Fruit fly (Drosophila melanogaster) whole organism, embryonic: Measurements from ENCODE around the gene RhoGAP5A.

Source experiments
- Ada2b ChIP-seq: fragments of 200-800 bp; sonication (Bioruptor generic); IDR thresholded peaks from 2 replicates; pipeline ENCODE4 v1.3.6; 2022; ENCODE audit warnings: missing biosample characterization, missing genetic modification characterization
- Blimp-1 ChIP-seq: fragments of 200-800 bp; sonication (Bioruptor generic); optimal IDR thresholded peaks from 3 replicates; lab custom pipeline; 2018; ENCODE audit warnings: missing biosample characterization, missing genetic modification characterization, mild to moderate bottlenecking, moderate library complexity, missing genetic modification reagents
- CG12744 ChIP-seq: fragments of 200-800 bp; sonication (Bioruptor generic); optimal IDR thresholded peaks from 2 replicates; lab custom pipeline; 2016; ENCODE audit warnings: missing biosample characterization, missing genetic modification characterization
- CG14667 ChIP-seq: fragments of 200-800 bp; sonication (Bioruptor generic); IDR thresholded peaks from 2 replicates; pipeline ENCODE4 v1.3.6; 2022; ENCODE audit warnings: missing biosample characterization, missing genetic modification characterization
- CG15479 ChIP-seq: fragments of 200-800 bp; sonication (Bioruptor generic); optimal IDR thresholded peaks from 3 replicates; lab custom pipeline; 2019; ENCODE audit warnings: missing biosample characterization, mild to moderate bottlenecking, missing genetic modification characterization, moderate library complexity
- CG1603 ChIP-seq: fragments of 200-800 bp; sonication (Bioruptor generic); optimal IDR thresholded peaks from 2 replicates; lab custom pipeline; 2019; ENCODE audit warnings: missing biosample characterization, mild to moderate bottlenecking, missing genetic modification characterization, moderate library complexity
- CG16863 ChIP-seq: fragments of 200-800 bp; sonication (Bioruptor generic); optimal IDR thresholded peaks from 3 replicates; lab custom pipeline; 2016; ENCODE audit warnings: missing biosample characterization, missing genetic modification characterization
- CG2889 ChIP-seq: fragments of 200-800 bp; sonication (Bioruptor generic); IDR thresholded peaks from 3 replicates; pipeline ENCODE4 v1.3.6; 2022; ENCODE audit warnings: missing biosample characterization, missing genetic modification characterization
- CG30020 ChIP-seq: fragments of 200-800 bp; optimal IDR thresholded peaks from 2 replicates; lab custom pipeline; 2019; ENCODE audit warnings: missing biosample characterization, mild to moderate bottlenecking, missing genetic modification characterization, moderate library complexity
- CG31388 ChIP-seq: fragments of 200-800 bp; sonication (Bioruptor generic); optimal IDR thresholded peaks from 2 replicates; lab custom pipeline; 2016; ENCODE audit warnings: missing biosample characterization, missing genetic modification characterization
- CG42726 ChIP-seq: fragments of 200-800 bp; sonication (Bioruptor generic); IDR thresholded peaks from 2 replicates; pipeline ENCODE4 v1.3.6; 2022; ENCODE audit warnings: missing biosample characterization, missing genetic modification characterization; ENCODE audit not compliant: partially characterized antibody
- CG4328 ChIP-seq: fragments of 200-800 bp; sonication (Bioruptor generic); optimal IDR thresholded peaks from 3 replicates; lab custom pipeline; 2017; ENCODE audit warnings: missing biosample characterization, missing genetic modification reagents, missing genetic modification characterization
- CG5180 ChIP-seq: fragments of 200-800 bp; sonication (Bioruptor generic); optimal IDR thresholded peaks from 3 replicates; lab custom pipeline; 2017; ENCODE audit warnings: missing biosample characterization, missing genetic modification characterization, mild to moderate bottlenecking, moderate library complexity, missing genetic modification reagents
- CG6813 ChIP-seq: fragments of 200-800 bp; sonication (Bioruptor generic); optimal IDR thresholded peaks from 2 replicates; lab custom pipeline; 2017; ENCODE audit warnings: missing biosample characterization, missing genetic modification characterization, mild to moderate bottlenecking, moderate library complexity, missing genetic modification reagents
- CG7928 ChIP-seq: fragments of 200-800 bp; sonication (Bioruptor generic); optimal IDR thresholded peaks from 2 replicates; lab custom pipeline; 2017; ENCODE audit warnings: missing biosample characterization, mild to moderate bottlenecking, missing genetic modification characterization
- CG7963 ChIP-seq: fragments of 200-800 bp; sonication (Bioruptor generic); IDR thresholded peaks from 3 replicates; pipeline ENCODE4 v1.3.6; 2022; ENCODE audit warnings: missing biosample characterization, missing genetic modification characterization; ENCODE audit not compliant: partially characterized antibody
- CG8290 ChIP-seq, 3 experiments: fragments of 200-800 bp; sonication (Bioruptor generic); optimal IDR thresholded peaks; 2 replicates each; lab custom pipeline; 2016 to 2019; ENCODE audit warnings: missing biosample characterization in 3 of 3, missing genetic modification characterization in 3 of 3, mild to moderate bottlenecking in 2 of 3, moderate library complexity in 1 of 3
- CG9727 ChIP-seq: fragments of 200-800 bp; sonication (Bioruptor generic); optimal IDR thresholded peaks from 3 replicates; lab custom pipeline; 2017; ENCODE audit warnings: missing biosample characterization, mild to moderate bottlenecking, missing genetic modification characterization
- CG9817 ChIP-seq: fragments of 200-800 bp; sonication (Bioruptor generic); optimal IDR thresholded peaks from 2 replicates; lab custom pipeline; 2018; ENCODE audit warnings: missing biosample characterization, mild to moderate bottlenecking, missing genetic modification characterization, moderate library complexity
- CTCF ChIP-seq: fragments of 200-800 bp; sonication (Bioruptor generic); optimal IDR thresholded peaks from 2 replicates; lab custom pipeline; 2017; ENCODE audit warnings: missing biosample characterization, mild to moderate bottlenecking, missing genetic modification characterization, moderate library complexity
- D ChIP-seq, 2 experiments: fragments of 200-800 bp in 1 of 2; fragments of >200 bp in 1 of 2; sonication (Bioruptor generic) in 1 of 2; optimal IDR thresholded peaks; 2 replicates in 1 of 2; 3 replicates in 1 of 2; lab custom pipeline; 2017; ENCODE audit warnings: mild to moderate bottlenecking in 1 of 2, missing biosample characterization in 1 of 2, missing genetic modification characterization in 1 of 2, missing genetic modification reagents in 1 of 2
- Dref ChIP-seq: fragments of 200-800 bp; sonication (Bioruptor generic); IDR thresholded peaks from 2 replicates; pipeline ENCODE4 v1.3.6; 2022; ENCODE audit warnings: missing biosample characterization, missing genetic modification characterization
- Fer2 ChIP-seq: fragments of 200-800 bp; sonication (Bioruptor generic); optimal IDR thresholded peaks from 2 replicates; lab custom pipeline; 2018; ENCODE audit warnings: missing biosample characterization, mild to moderate bottlenecking, missing genetic modification characterization, moderate library complexity
- Kr ChIP-seq: fragments of 200-800 bp; sonication (Bioruptor generic); optimal IDR thresholded peaks from 2 replicates; lab custom pipeline; 2017; ENCODE audit warnings: missing biosample characterization, mild to moderate bottlenecking, missing genetic modification characterization
- MBD-R2 ChIP-seq: fragments of 200-800 bp; sonication (Bioruptor generic); IDR thresholded peaks from 2 replicates; pipeline ENCODE4 v1.3.6; 2022; ENCODE audit warnings: missing biosample characterization, missing genetic modification characterization
- MTF-1 ChIP-seq: fragments of 200-800 bp; sonication (Bioruptor generic); optimal IDR thresholded peaks from 2 replicates; lab custom pipeline; 2018; ENCODE audit warnings: missing biosample characterization, mild to moderate bottlenecking, missing genetic modification characterization, borderline replicate concordance
- Mad ChIP-seq: fragments of 200-800 bp; sonication (Bioruptor generic); optimal IDR thresholded peaks from 2 replicates; lab custom pipeline; 2016; ENCODE audit warnings: missing biosample characterization, missing genetic modification characterization
- Myb ChIP-seq: fragments of 200-800 bp; sonication (Bioruptor generic); optimal IDR thresholded peaks from 2 replicates; lab custom pipeline; 2016; ENCODE audit warnings: missing biosample characterization, missing genetic modification characterization
- Nf-YC ChIP-seq: fragments of 200-800 bp; optimal IDR thresholded peaks from 3 replicates; lab custom pipeline; 2019; ENCODE audit warnings: missing biosample characterization, mild to moderate bottlenecking, missing genetic modification characterization, moderate library complexity
- PHDP ChIP-seq: fragments of 200-800 bp; sonication (Bioruptor generic); optimal IDR thresholded peaks from 3 replicates; lab custom pipeline; 2018; ENCODE audit warnings: missing biosample characterization, mild to moderate bottlenecking, missing genetic modification characterization, moderate library complexity
- Pdp1 ChIP-seq, 2 experiments: fragments of 200-800 bp; sonication (Bioruptor generic); optimal IDR thresholded peaks; 3 replicates each; lab custom pipeline; 2016; ENCODE audit warnings: missing biosample characterization in 2 of 2, missing genetic modification characterization in 2 of 2, mild to moderate bottlenecking in 1 of 2, moderate library complexity in 1 of 2
- Ptx1 ChIP-seq: fragments of 200-800 bp; sonication (Bioruptor generic); IDR thresholded peaks from 2 replicates; pipeline ENCODE4 v1.3.6; 2022; ENCODE audit warnings: missing biosample characterization, missing genetic modification characterization
- Spps ChIP-seq: fragments of 200-800 bp; sonication (Bioruptor generic); optimal IDR thresholded peaks from 2 replicates; lab custom pipeline; 2018; ENCODE audit warnings: missing biosample characterization, mild to moderate bottlenecking, missing genetic modification characterization
- Xrp1 ChIP-seq: fragments of 200-800 bp; sonication (Bioruptor generic); IDR thresholded peaks from 2 replicates; pipeline ENCODE4 v1.3.6; 2022; ENCODE audit warnings: missing biosample characterization, missing genetic modification characterization
- YL-1 ChIP-seq: fragments of 200-800 bp; sonication (Bioruptor generic); optimal IDR thresholded peaks from 3 replicates; lab custom pipeline; 2017; ENCODE audit warnings: missing biosample characterization, mild to moderate bottlenecking, missing genetic modification characterization
- caup ChIP-seq: fragments of 200-800 bp; sonication (Bioruptor generic); optimal IDR thresholded peaks from 3 replicates; lab custom pipeline; 2017; ENCODE audit warnings: missing biosample characterization, mild to moderate bottlenecking, missing genetic modification characterization, moderate library complexity; ENCODE audit not compliant: severe bottlenecking
- chif ChIP-seq, 2 experiments: fragments of 200-800 bp; sonication (Bioruptor generic); optimal IDR thresholded peaks; 3 replicates each; lab custom pipeline; 2016; ENCODE audit warnings: missing biosample characterization in 2 of 2, missing genetic modification characterization in 2 of 2
- croc ChIP-seq: fragments of 200-800 bp; sonication (Bioruptor generic); conservative IDR thresholded peaks from 3 replicates; pipeline ENCODE4 v1.3.6; 2022; ENCODE audit warnings: missing biosample characterization, missing genetic modification characterization
- cwo ChIP-seq: fragments of 200-800 bp; sonication (Bioruptor generic); optimal IDR thresholded peaks from 3 replicates; lab custom pipeline; 2017; ENCODE audit warnings: missing biosample characterization, missing genetic modification characterization, mild to moderate bottlenecking, moderate library complexity, missing genetic modification reagents
- fru ChIP-seq: fragments of >200 bp; optimal IDR thresholded peaks from 2 replicates; lab custom pipeline; 2017
- ftz-f1 ChIP-seq: fragments of 200-800 bp; sonication (Bioruptor generic); optimal IDR thresholded peaks from 2 replicates; lab custom pipeline; 2016; ENCODE audit warnings: missing biosample characterization, missing genetic modification characterization
- gt ChIP-seq: fragments of 200-800 bp; sonication (Bioruptor generic); IDR thresholded peaks from 2 replicates; pipeline ENCODE4 v1.3.6; 2022; ENCODE audit warnings: missing biosample characterization, missing genetic modification characterization
- oc ChIP-seq: fragments of 200-800 bp; sonication (Bioruptor generic); optimal IDR thresholded peaks from 2 replicates; lab custom pipeline; 2018; ENCODE audit warnings: missing biosample characterization, mild to moderate bottlenecking, missing genetic modification characterization, moderate library complexity
- pho ChIP-seq: fragments of 200-800 bp; sonication (Bioruptor generic); optimal IDR thresholded peaks from 2 replicates; lab custom pipeline; 2016; ENCODE audit warnings: missing biosample characterization, missing genetic modification characterization
- row ChIP-seq: fragments of 200-800 bp; sonication (Bioruptor generic); IDR thresholded peaks from 3 replicates; pipeline ENCODE4 v1.3.6; 2022; ENCODE audit warnings: missing biosample characterization, missing genetic modification characterization
- sc ChIP-seq, 3 experiments: fragments of >200 bp in 2 of 3; fragments of 200-800 bp in 1 of 3; sonication (Bioruptor generic) in 1 of 3; optimal IDR thresholded peaks; 2 replicates in 2 of 3; 3 replicates in 1 of 3; lab custom pipeline; 2017; ENCODE audit warnings: mild to moderate bottlenecking in 1 of 3, missing biosample characterization in 1 of 3, missing genetic modification characterization in 1 of 3, missing genetic modification reagents in 1 of 3
- sob ChIP-seq: fragments of 200-800 bp; sonication (Bioruptor generic); IDR thresholded peaks from 2 replicates; pipeline ENCODE4 v1.3.6; 2022; ENCODE audit warnings: missing biosample characterization, missing genetic modification characterization
- ttk ChIP-seq: fragments of 200-800 bp; sonication (Bioruptor generic); IDR thresholded peaks from 2 replicates; pipeline ENCODE4 v2.1.2; 2022; ENCODE audit warnings: missing biosample characterization, missing genetic modification characterization
- vvl ChIP-seq: fragments of 200-800 bp; sonication (Bioruptor generic); IDR thresholded peaks from 2 replicates; pipeline ENCODE4 v1.3.6; 2022; ENCODE audit warnings: missing biosample characterization, missing genetic modification characterization
- yki ChIP-seq: fragments of >200 bp; optimal IDR thresholded peaks from 3 replicates; lab custom pipeline; 2018

The RhoGAP5A gene

dm6 chrX:5604181-5604580 is 14.4 kb downstream of the RhoGAP5A start (continued):
- TF ChIP-seq sob (no peak; the same call in 1 of the 2 replicates), chif (GFP tag; optimal IDR thresholded peaks at IDR 0.05; lab: Kevin White, UChicago) (peak in 1 of 2 experiments; percentile 18), ftz-f1 (GFP tag; lab: Kevin White, UChicago) (no peak), Mad (GFP tag; lab: Kevin White, UChicago) (no peak), vvl (GFP tag; lab: Robert Waterston, UW) (peak; percentile 60; the same call in 1 of the 2 replicates), Kr (GFP tag; lab: Kevin White, UChicago) (no peak), Fer2 (tag; lab: Kevin White, UChicago) (no peak), CG9817 (tag; lab: Kevin White, UChicago) (peak; percentile 33), Dref (no peak), CG6813 (GFP tag; lab: Kevin White, UChicago) (peak; percentile 27), CG2889 (no peak), CG7963 (GFP tag; lab: Robert Waterston, UW) (no peak), caup (GFP tag; lab: Kevin White, UChicago) (peak; percentile 21), CG9727 (GFP tag; lab: Kevin White, UChicago) (peak; percentile 53), CG12744 (GFP tag; lab: Kevin White, UChicago) (no peak), row (GFP tag; lab: Robert Waterston, UW) (peak; percentile 62), Pdp1 (GFP tag; optimal IDR thresholded peaks at IDR 0.05; lab: Kevin White, UChicago) (no peak), PHDP (tag; lab: Kevin White, UChicago) (no peak), Nf-YC (tag; lab: Kevin White, UChicago) (no peak), CG15479 (peak; percentile 11), cwo (GFP tag; lab: Kevin White, UChicago) (no peak), yki (lab: Kevin White, UChicago) (no peak), CG8290 (GFP tag; optimal IDR thresholded peaks at IDR 0.05; lab: Kevin White, UChicago) (no peak), CG8290 (tag; optimal IDR thresholded peaks at IDR 0.05; lab: Kevin White, UChicago) (peak in 1 of 2 experiments; percentile 67), CG31388 (GFP tag; lab: Kevin White, UChicago) (no peak), gt (no peak), YL-1 (GFP tag; lab: Kevin White, UChicago) (no peak), Blimp-1 (GFP tag; lab: Kevin White, UChicago) (peak; percentile 20), MTF-1 (GFP tag; lab: Kevin White, UChicago) (no peak), Spps (no peak), Xrp1 (GFP tag; lab: Robert Waterston, UW) (peak; percentile 62; the same call in 1 of the 2 replicates), oc (tag; lab: Kevin White, UChicago) (no peak), Ptx1 (peak; percentile 36; the same call in 1 of the 2 replicates), fru (lab: Kevin White, UChicago) (no peak), CG4328 (no peak), CG14667 (GFP tag; lab: Robert Waterston, UW) (peak; percentile 38; the same call in 1 of the 2 replicates), CTCF (GFP tag; lab: Kevin White, UChicago) (no peak), croc (GFP tag; lab: Robert Waterston, UW) (no peak), CG42726 (GFP tag; lab: Robert Waterston, UW) (no peak), sc (optimal IDR thresholded peaks at IDR 0.05; lab: Kevin White, UChicago) (no peak), sc (GFP tag; optimal IDR thresholded peaks at IDR 0.05; lab: Kevin White, UChicago) (no peak), Myb (no peak), D (optimal IDR thresholded peaks at IDR 0.05; lab: Kevin White, UChicago) (no peak), D (GFP tag; optimal IDR thresholded peaks at IDR 0.05; lab: Kevin White, UChicago) (peak; percentile 15), MBD-R2 (GFP tag; lab: Robert Waterston, UW) (no peak; the same call in 1 of the 2 replicates), CG7928 (GFP tag; lab: Kevin White, UChicago) (no peak), CG1603 (tag; lab: Kevin White, UChicago) (peak; percentile 74), pho (GFP tag; lab: Kevin White, UChicago) (no peak), ttk (GFP tag; lab: Robert Waterston, UW) (peak; percentile 31; the same call in 1 of the 2 replicates), CG5180 (GFP tag; lab: Kevin White, UChicago) (no peak), CG16863 (GFP tag; lab: Kevin White, UChicago) (peak; percentile 29), CG30020 (tag; lab: Kevin White, UChicago) (no peak), Ada2b (GFP tag; lab: Robert Waterston, UW) (no peak)
